Fruit fly (Drosophila melanogaster) whole organism, prepupa: ENCODE results near the gene Pde9.

Experiments used
- CG11902 ChIP-seq: fragments of 200-800 bp; sonication (Bioruptor generic); optimal IDR thresholded peaks from 3 replicates; lab custom pipeline; 2016; ENCODE audit warnings: missing biosample characterization, missing genetic modification characterization
- CG3032 ChIP-seq: fragments of 200-800 bp; optimal IDR thresholded peaks from 2 replicates; lab custom pipeline; 2019; ENCODE audit warnings: missing biosample characterization, mild to moderate bottlenecking, missing genetic modification characterization, moderate library complexity
- CG9139 ChIP-seq: fragments of 200-800 bp; sonication (Bioruptor generic); optimal IDR thresholded peaks from 3 replicates; lab custom pipeline; 2017; ENCODE audit warnings: missing biosample characterization, mild to moderate bottlenecking, missing genetic modification characterization

DNA sequence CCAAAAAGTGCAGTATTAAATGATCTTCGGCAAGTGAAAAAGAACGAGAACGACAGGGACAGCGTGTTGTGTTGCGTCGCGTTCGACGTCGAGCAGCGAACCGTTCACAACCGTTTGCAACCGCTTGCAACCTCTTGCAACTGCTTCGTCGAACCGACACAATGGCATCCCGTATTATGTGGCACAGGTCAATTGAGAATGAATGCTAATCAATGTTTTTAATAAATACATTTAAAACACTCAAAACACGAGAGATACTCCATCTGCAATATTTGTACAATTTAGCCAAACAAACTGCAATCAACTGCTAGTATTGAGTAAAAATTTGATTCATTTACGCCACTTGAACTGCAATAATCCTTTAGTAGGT lies 154.5 kb downstream of the Pde9 start:
- no peak for TF ChIP-seq CG9139
- no peak for TF ChIP-seq CG11902 (GFP tag; lab: Kevin White, UChicago)
- no peak for TF ChIP-seq CG3032
